Fruit fly (Drosophila melanogaster): Measurements from ENCODE around the gene Tpl94D.

Gene Tpl94D

dm6 chr3R:23012017-23012416 is 45.9 kb downstream of the Tpl94D start, which contains the start of gene CG6688 (continued):
- no peak for TF ChIP-seq hkb (optimal IDR thresholded peaks at IDR 0.05)
- TF ChIP-seq hkb (GFP tag; IDR thresholded peaks at IDR 0.05): no peak
- TF ChIP-seq Med (GFP tag): peak; percentile 73
- no peak for TF ChIP-seq Mrtf (GFP tag; IDR thresholded peaks at IDR 0.05)
- peak; percentile 75; the same call in 1 of the 3 replicates for TF ChIP-seq CG6175 (GFP tag; IDR thresholded peaks at IDR 0.05)
- no peak for TF ChIP-seq Nf-YA (GFP tag; IDR thresholded peaks at IDR 0.05)
- TF ChIP-seq ci (GFP tag; IDR thresholded peaks at IDR 0.05): 0 out of 3 replicates have a peak, but pooled peaks have one; percentile 30
- no peak for TF ChIP-seq tll (GFP tag; optimal IDR thresholded peaks at IDR 0.05)
- no peak for TF ChIP-seq CG8924 (tag; optimal IDR thresholded peaks at IDR 0.05)
- no peak for TF ChIP-seq cwo (GFP tag; optimal IDR thresholded peaks at IDR 0.05)
- no peak for TF ChIP-seq Elba2 (GFP tag; optimal IDR thresholded peaks at IDR 0.05)
- TF ChIP-seq Dad (GFP tag; optimal IDR thresholded peaks at IDR 0.05): no peak
- TF ChIP-seq Dfd (GFP tag; optimal IDR thresholded peaks at IDR 0.05): no peak
- TF ChIP-seq Dip2 (GFP tag; IDR thresholded peaks at IDR 0.05): no peak
- peak; percentile 50 for TF ChIP-seq Deaf1 (tag; optimal IDR thresholded peaks at IDR 0.05)
- no peak for TF ChIP-seq CG13123 (GFP tag; optimal IDR thresholded peaks at IDR 0.05)
- no peak for TF ChIP-seq H2.0 (GFP tag; IDR thresholded peaks at IDR 0.05)
- no peak for TF ChIP-seq CG12391 (tag; optimal IDR thresholded peaks at IDR 0.05)
- TF ChIP-seq CG11504 (tag; optimal IDR thresholded peaks at IDR 0.05): peak; percentile 1
- TF ChIP-seq odd (GFP tag; optimal IDR thresholded peaks at IDR 0.05): no peak
- no peak for TF ChIP-seq CG4854 (GFP tag; optimal IDR thresholded peaks at IDR 0.05)
- no peak for TF ChIP-seq shn (GFP tag; optimal IDR thresholded peaks at IDR 0.05)
- TF ChIP-seq Bgb (GFP tag; IDR thresholded peaks at IDR 0.05; ENCODE audit: partially characterized antibody): no peak
- TF ChIP-seq CG9437 (GFP tag; optimal IDR thresholded peaks at IDR 0.05): no peak
- TF ChIP-seq pfk (GFP tag; optimal IDR thresholded peaks at IDR 0.05): no peak
- no peak for TF ChIP-seq kah (GFP tag; optimal IDR thresholded peaks at IDR 0.05)
- no peak for TF ChIP-seq Camta (GFP tag; optimal IDR thresholded peaks at IDR 0.05)
- no peak for TF ChIP-seq chm (GFP tag; IDR thresholded peaks at IDR 0.05)
- TF ChIP-seq otp (GFP tag; IDR thresholded peaks at IDR 0.05): no peak
- TF ChIP-seq hth (optimal IDR thresholded peaks at IDR 0.05): no peak
- no peak for TF ChIP-seq CG18619 (GFP tag; optimal IDR thresholded peaks at IDR 0.05)
- no peak for TF ChIP-seq CG1603 (tag; optimal IDR thresholded peaks at IDR 0.05)
- TF ChIP-seq tin (GFP tag; optimal IDR thresholded peaks at IDR 0.05): no peak
- TF ChIP-seq CG14860 (GFP tag; IDR thresholded peaks at IDR 0.05; ENCODE audit: partially characterized antibody): no peak
- TF ChIP-seq CG13775 (GFP tag; optimal IDR thresholded peaks at IDR 0.05): no peak
- TF ChIP-seq CG9215 (GFP tag; IDR thresholded peaks at IDR 0.05): no peak
- TF ChIP-seq Myb (GFP tag; optimal IDR thresholded peaks at IDR 0.05): no peak
- TF ChIP-seq ftz-f1 (GFP tag; optimal IDR thresholded peaks at IDR 0.05): no peak
- no peak for TF ChIP-seq CG10979 (tag; optimal IDR thresholded peaks at IDR 0.05)
- no peak for TF ChIP-seq CG3281 (GFP tag; optimal IDR thresholded peaks at IDR 0.05)
- no peak for TF ChIP-seq psq (GFP tag; optimal IDR thresholded peaks at IDR 0.05)
- TF ChIP-seq CG17829 (tag; optimal IDR thresholded peaks at IDR 0.05): no peak
- TF ChIP-seq CG18011 (GFP tag; optimal IDR thresholded peaks at IDR 0.05): peak; percentile 74
- TF ChIP-seq Hr39 (optimal IDR thresholded peaks at IDR 0.05): no peak
- peak in 1 of 2 experiments; percentile 35 for TF ChIP-seq Hr78 (GFP tag; optimal IDR thresholded peaks at IDR 0.05)
- TF ChIP-seq btn (GFP tag; optimal IDR thresholded peaks at IDR 0.05): no peak
- TF ChIP-seq vfl (GFP tag; optimal IDR thresholded peaks at IDR 0.05): no peak
- TF ChIP-seq CG10543 (GFP tag; optimal IDR thresholded peaks at IDR 0.05): peak; percentile 27
- no peak for TF ChIP-seq p53 (GFP tag; optimal IDR thresholded peaks at IDR 0.05)
- TF ChIP-seq CkIIα-i1 (GFP tag; IDR thresholded peaks at IDR 0.05): no peak
- peak; percentile 48 for TF ChIP-seq CG12769 (tag; optimal IDR thresholded peaks at IDR 0.05)
- TF ChIP-seq Hsf (GFP tag; optimal IDR thresholded peaks at IDR 0.05): no peak
- TF ChIP-seq grn (GFP tag; optimal IDR thresholded peaks at IDR 0.05): peak; percentile 92

Data from whole organism, embryonic.